Fruit fly (Drosophila melanogaster) whole organism, embryonic: Measurements from ENCODE around the gene opa.

Experiments used
- Adf1 ChIP-seq: fragments of 200-800 bp; sonication (Bioruptor generic); IDR thresholded peaks from 2 replicates; pipeline ENCODE4 v1.3.6; 2022; ENCODE audit warnings: missing biosample characterization, missing genetic modification characterization
- B-H2 ChIP-seq: fragments of 200-800 bp; sonication (Bioruptor generic); optimal IDR thresholded peaks from 2 replicates; lab custom pipeline; 2018; ENCODE audit warnings: missing biosample characterization, mild to moderate bottlenecking, missing genetic modification characterization
- BEAF-32 ChIP-seq: fragments of 200-800 bp; sonication (Bioruptor generic); optimal IDR thresholded peaks from 3 replicates; lab custom pipeline; 2017; ENCODE audit warnings: missing biosample characterization, missing genetic modification characterization, mild to moderate bottlenecking, moderate library complexity, missing genetic modification reagents
- Bdp1 ChIP-seq: fragments of 200-800 bp; sonication (Bioruptor generic); optimal IDR thresholded peaks from 3 replicates; lab custom pipeline; 2016; ENCODE audit warnings: missing biosample characterization, missing genetic modification characterization
- Bteb2 ChIP-seq: fragments of 200-800 bp; sonication (Bioruptor generic); optimal IDR thresholded peaks from 2 replicates; lab custom pipeline; 2016; ENCODE audit warnings: missing biosample characterization, missing genetic modification characterization
- CG10366 ChIP-seq: fragments of 200-800 bp; sonication (Bioruptor generic); IDR thresholded peaks from 2 replicates; pipeline ENCODE4 v1.3.6; 2022; ENCODE audit warnings: missing biosample characterization, missing genetic modification characterization
- CG11085 ChIP-seq: fragments of 200-800 bp; sonication (Bioruptor generic); IDR thresholded peaks from 2 replicates; pipeline ENCODE4 v1.3.6; 2022; ENCODE audit warnings: missing biosample characterization, missing genetic modification characterization
- CG11696 ChIP-seq: fragments of 200-800 bp; sonication (Bioruptor generic); IDR thresholded peaks from 2 replicates; pipeline ENCODE4 v1.3.6; 2022; ENCODE audit warnings: missing biosample characterization, missing genetic modification characterization
- CG1233 ChIP-seq: fragments of 200-800 bp; sonication (Bioruptor generic); optimal IDR thresholded peaks from 4 replicates; lab custom pipeline; 2018; ENCODE audit warnings: missing biosample characterization, mild to moderate bottlenecking, missing genetic modification characterization
- CG15269 ChIP-seq: fragments of 200-800 bp; sonication (Bioruptor generic); optimal IDR thresholded peaks from 2 replicates; lab custom pipeline; 2018; ENCODE audit warnings: missing biosample characterization, mild to moderate bottlenecking, missing genetic modification characterization, moderate library complexity
- CG15601 ChIP-seq: fragments of 200-800 bp; sonication (Bioruptor generic); optimal IDR thresholded peaks from 3 replicates; lab custom pipeline; 2019; ENCODE audit warnings: missing biosample characterization, mild to moderate bottlenecking, missing genetic modification characterization, moderate library complexity
- CG16779 ChIP-seq: fragments of 200-800 bp; sonication (Bioruptor generic); IDR thresholded peaks from 2 replicates; pipeline ENCODE4 v1.3.6; 2022; ENCODE audit warnings: missing biosample characterization, missing genetic modification characterization
- CG17802 ChIP-seq: fragments of 200-800 bp; sonication (Bioruptor generic); optimal IDR thresholded peaks from 2 replicates; lab custom pipeline; 2018; ENCODE audit warnings: missing biosample characterization, mild to moderate bottlenecking, missing genetic modification characterization, moderate library complexity
- CG17829 ChIP-seq: fragments of 200-800 bp; optimal IDR thresholded peaks from 2 replicates; lab custom pipeline; 2019; ENCODE audit warnings: missing biosample characterization, mild to moderate bottlenecking, missing genetic modification characterization, moderate library complexity
- CG2199 ChIP-seq: fragments of 200-800 bp; sonication (Bioruptor generic); IDR thresholded peaks from 3 replicates; pipeline ENCODE4 v1.3.6; 2022; ENCODE audit warnings: missing biosample characterization, missing genetic modification characterization
- CG3407 ChIP-seq: fragments of 200-800 bp; sonication (Bioruptor generic); optimal IDR thresholded peaks from 2 replicates; lab custom pipeline; 2018; ENCODE audit warnings: missing biosample characterization, mild to moderate bottlenecking, missing genetic modification characterization
- CG3726 ChIP-seq: fragments of 200-800 bp; sonication (Bioruptor generic); IDR thresholded peaks from 3 replicates; pipeline ENCODE4, ENCODE4 v1.3.6; 2022; ENCODE audit warnings: missing biosample characterization, missing genetic modification characterization
- CG43689 ChIP-seq: fragments of 200-800 bp; sonication (Bioruptor generic); IDR thresholded peaks from 2 replicates; pipeline ENCODE4 v1.3.6; 2022; ENCODE audit warnings: missing biosample characterization, missing genetic modification characterization
- CG4424 ChIP-seq: fragments of 200-800 bp; sonication (Bioruptor generic); optimal IDR thresholded peaks from 3 replicates; lab custom pipeline; 2016; ENCODE audit warnings: missing biosample characterization, missing genetic modification characterization
- CG5180 ChIP-seq: fragments of 200-800 bp; sonication (Bioruptor generic); optimal IDR thresholded peaks from 3 replicates; lab custom pipeline; 2017; ENCODE audit warnings: missing biosample characterization, missing genetic modification characterization, mild to moderate bottlenecking, moderate library complexity, missing genetic modification reagents
- CG6683 ChIP-seq: fragments of 200-800 bp; sonication (Bioruptor generic); optimal IDR thresholded peaks from 2 replicates; lab custom pipeline; 2017; ENCODE audit warnings: missing biosample characterization, mild to moderate bottlenecking, missing genetic modification characterization, missing genetic modification reagents
- CG6791 ChIP-seq: fragments of 200-800 bp; sonication (Bioruptor generic); IDR thresholded peaks from 3 replicates; pipeline ENCODE4 v1.3.6; 2022; ENCODE audit warnings: missing biosample characterization, missing genetic modification characterization; ENCODE audit not compliant: partially characterized antibody
- CG8924 ChIP-seq: fragments of 200-800 bp; optimal IDR thresholded peaks from 3 replicates; lab custom pipeline; 2019; ENCODE audit warnings: missing biosample characterization, mild to moderate bottlenecking, missing genetic modification characterization, moderate library complexity
- Dfd ChIP-seq, 2 experiments: fragments of >200 bp; optimal IDR thresholded peaks; 2 replicates each; lab custom pipeline; 2017; ENCODE audit warnings: missing biosample characterization in 2 of 2, missing genetic modification characterization in 2 of 2
- H15 ChIP-seq: fragments of 200-800 bp; sonication (Bioruptor generic); IDR thresholded peaks from 3 replicates; pipeline ENCODE4 v1.3.6; 2022; ENCODE audit warnings: missing biosample characterization, missing genetic modification characterization
- MBD-R2 ChIP-seq: fragments of 200-800 bp; sonication (Bioruptor generic); IDR thresholded peaks from 2 replicates; pipeline ENCODE4 v1.3.6; 2022; ENCODE audit warnings: missing biosample characterization, missing genetic modification characterization
- NC2α ChIP-seq: fragments of 200-800 bp; sonication (Bioruptor generic); optimal IDR thresholded peaks from 2 replicates; lab custom pipeline; 2016; ENCODE audit warnings: missing biosample characterization, missing genetic modification characterization
- Nf-YA ChIP-seq: fragments of 200-800 bp; sonication (Bioruptor generic); IDR thresholded peaks from 2 replicates; pipeline ENCODE4 v1.3.6; 2022; ENCODE audit warnings: missing biosample characterization, missing genetic modification characterization
- Ptx1 ChIP-seq: fragments of 200-800 bp; sonication (Bioruptor generic); IDR thresholded peaks from 2 replicates; pipeline ENCODE4 v1.3.6; 2022; ENCODE audit warnings: missing biosample characterization, missing genetic modification characterization
- Trl ChIP-seq, 3 experiments: fragments of >200 bp in 2 of 3; fragments of 200-800 bp in 1 of 3; sonication (Bioruptor generic) in 1 of 3; optimal IDR thresholded peaks; 2 replicates in 1 of 3; 3 replicates in 2 of 3; lab custom pipeline; 2016 to 2017; ENCODE audit warnings: missing biosample characterization in 1 of 3, missing genetic modification characterization in 1 of 3
- YL-1 ChIP-seq: fragments of 200-800 bp; sonication (Bioruptor generic); optimal IDR thresholded peaks from 3 replicates; lab custom pipeline; 2017; ENCODE audit warnings: missing biosample characterization, mild to moderate bottlenecking, missing genetic modification characterization
- ara ChIP-seq: fragments of 200-800 bp; sonication (Bioruptor generic); IDR thresholded peaks from 2 replicates; pipeline ENCODE4 v1.3.6; 2022; ENCODE audit warnings: missing biosample characterization, missing genetic modification characterization
- ase ChIP-seq: fragments of 200-800 bp; sonication (Bioruptor generic); IDR thresholded peaks from 3 replicates; pipeline ENCODE4 v1.3.6; 2022; ENCODE audit warnings: missing biosample characterization, missing genetic modification characterization
- bcd ChIP-seq: fragments of 200-800 bp; sonication (Bioruptor generic); optimal IDR thresholded peaks from 2 replicates; lab custom pipeline; 2017; ENCODE audit warnings: missing biosample characterization, mild to moderate bottlenecking, missing genetic modification characterization
- br ChIP-seq: fragments of >200 bp; optimal IDR thresholded peaks from 2 replicates; lab custom pipeline; 2017
- cas ChIP-seq: fragments of 200-800 bp; sonication (Bioruptor generic); IDR thresholded peaks from 2 replicates; pipeline ENCODE4 v1.3.6; 2022; ENCODE audit warnings: missing biosample characterization, missing genetic modification characterization
- crp ChIP-seq, 2 experiments: fragments of 200-800 bp; sonication (Bioruptor generic); optimal IDR thresholded peaks; 2 replicates in 1 of 2; 3 replicates in 1 of 2; lab custom pipeline; 2017; ENCODE audit warnings: missing biosample characterization in 2 of 2, missing genetic modification characterization in 2 of 2, mild to moderate bottlenecking in 1 of 2, moderate library complexity in 1 of 2
- fd3F ChIP-seq: fragments of 200-800 bp; sonication (Bioruptor generic); optimal IDR thresholded peaks from 2 replicates; lab custom pipeline; 2018; ENCODE audit warnings: missing biosample characterization, mild to moderate bottlenecking, missing genetic modification characterization, moderate library complexity
- h ChIP-seq: fragments of >200 bp; optimal IDR thresholded peaks from 2 replicates; lab custom pipeline; 2017
- hbn ChIP-seq: fragments of 200-800 bp; sonication (Bioruptor generic); IDR thresholded peaks from 2 replicates; pipeline ENCODE4 v1.3.6; 2022; ENCODE audit warnings: missing biosample characterization, missing genetic modification characterization; ENCODE audit not compliant: partially characterized antibody
- hth ChIP-seq: fragments of >200 bp; optimal IDR thresholded peaks from 2 replicates; lab custom pipeline; 2017; ENCODE audit warnings: inconsistent platforms
- lbe ChIP-seq: fragments of 200-800 bp; sonication (Bioruptor generic); optimal IDR thresholded peaks from 2 replicates; lab custom pipeline; 2016; ENCODE audit warnings: missing biosample characterization, mild to moderate bottlenecking, missing genetic modification characterization
- nerfin-2 ChIP-seq: fragments of 200-800 bp; sonication (Bioruptor generic); IDR thresholded peaks from 2 replicates; pipeline ENCODE4 v1.3.6; 2022; ENCODE audit warnings: missing biosample characterization, missing genetic modification characterization; ENCODE audit not compliant: partially characterized antibody
- nmo ChIP-seq: fragments of 200-800 bp; sonication (Bioruptor generic); optimal IDR thresholded peaks from 2 replicates; lab custom pipeline; 2018; ENCODE audit warnings: missing biosample characterization, mild to moderate bottlenecking, missing genetic modification characterization, moderate library complexity
- peb ChIP-seq: fragments of 200-800 bp; sonication (Bioruptor generic); IDR thresholded peaks from 2 replicates; pipeline ENCODE4 v1.3.6; 2022; ENCODE audit warnings: missing biosample characterization, missing genetic modification characterization
- phol ChIP-seq: fragments of 200-800 bp; sonication (Bioruptor generic); optimal IDR thresholded peaks from 3 replicates; lab custom pipeline; 2018; ENCODE audit warnings: missing biosample characterization, mild to moderate bottlenecking, missing genetic modification characterization, moderate library complexity
- pzg ChIP-seq: fragments of 200-800 bp; sonication (Bioruptor generic); optimal IDR thresholded peaks from 3 replicates; lab custom pipeline; 2018; ENCODE audit warnings: missing biosample characterization, mild to moderate bottlenecking, missing genetic modification characterization, moderate library complexity
- tgo ChIP-seq: fragments of 200-800 bp; sonication (Bioruptor generic); IDR thresholded peaks from 3 replicates; pipeline ENCODE4 v1.3.6; 2022; ENCODE audit warnings: missing biosample characterization, missing genetic modification characterization
- trem ChIP-seq: fragments of 200-800 bp; optimal IDR thresholded peaks from 3 replicates; lab custom pipeline; 2019; ENCODE audit warnings: missing biosample characterization, mild to moderate bottlenecking, missing genetic modification characterization, moderate library complexity

opa gene

DNA sequence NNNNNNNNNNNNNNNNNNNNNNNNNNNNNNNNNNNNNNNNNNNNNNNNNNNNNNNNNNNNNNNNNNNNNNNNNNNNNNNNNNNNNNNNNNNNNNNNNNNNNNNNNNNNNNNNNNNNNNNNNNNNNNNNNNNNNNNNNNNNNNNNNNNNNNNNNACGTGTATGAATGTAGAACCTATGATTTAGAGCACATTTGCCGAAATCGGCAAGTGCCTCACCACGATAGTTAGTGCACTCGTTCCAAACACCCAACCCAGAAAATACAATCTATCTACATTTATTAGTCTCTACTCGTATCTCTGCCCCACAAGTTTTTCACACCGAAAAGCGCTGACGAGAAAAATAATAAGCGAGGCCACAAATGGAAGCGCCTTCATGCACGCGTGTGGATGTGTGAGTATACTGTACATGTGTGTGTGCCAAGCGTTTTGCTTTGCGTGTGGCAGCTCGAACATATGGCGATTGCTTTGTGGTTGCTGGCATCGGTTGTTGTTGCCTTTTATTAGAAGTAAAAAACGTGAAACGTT, 48.4 kb upstream of the opa start (continued):
- TF ChIP-seq CG11696 (GFP tag; lab: Robert Waterston, UW) (no peak), bcd (no peak), CG16779 (GFP tag; lab: Robert Waterston, UW) (no peak), CG43689 (GFP tag; lab: Robert Waterston, UW) (no peak), CG15601 (tag; lab: Kevin White, UChicago) (no peak), CG8924 (no peak), Adf1 (no peak), CG11085 (GFP tag; lab: Robert Waterston, UW) (no peak), BEAF-32 (peak; percentile 66), YL-1 (GFP tag; lab: Kevin White, UChicago) (no peak), CG6683 (GFP tag; lab: Kevin White, UChicago) (no peak), MBD-R2 (GFP tag; lab: Robert Waterston, UW) (no peak), Dfd (GFP tag; optimal IDR thresholded peaks at IDR 0.05; lab: Kevin White, UChicago) (no peak), h (lab: Kevin White, UChicago) (no peak), peb (GFP tag; lab: Robert Waterston, UW) (0 out of 2 replicates have a peak, but pooled peaks have one; percentile 5), NC2α (GFP tag; lab: Kevin White, UChicago) (no peak), Trl (optimal IDR thresholded peaks at IDR 0.05; lab: Kevin White, UChicago) (no peak), Trl (GFP tag; optimal IDR thresholded peaks at IDR 0.05; lab: Kevin White, UChicago) (no peak), H15 (GFP tag; lab: Robert Waterston, UW) (no peak), lbe (no peak), B-H2 (GFP tag; lab: Kevin White, UChicago) (peak; percentile 25), ara (GFP tag; lab: Robert Waterston, UW) (no peak), CG1233 (GFP tag; lab: Kevin White, UChicago) (peak; percentile 16), nerfin-2 (peak; percentile 38; the same call in 1 of the 2 replicates), phol (tag; lab: Kevin White, UChicago) (no peak), CG10366 (GFP tag; lab: Robert Waterston, UW) (no peak), hth (lab: Kevin White, UChicago) (no peak), nmo (GFP tag; lab: Kevin White, UChicago) (no peak), Bdp1 (GFP tag; lab: Kevin White, UChicago) (no peak), trem (tag; lab: Kevin White, UChicago) (no peak), Bteb2 (GFP tag; lab: Kevin White, UChicago) (no peak)

DNA sequence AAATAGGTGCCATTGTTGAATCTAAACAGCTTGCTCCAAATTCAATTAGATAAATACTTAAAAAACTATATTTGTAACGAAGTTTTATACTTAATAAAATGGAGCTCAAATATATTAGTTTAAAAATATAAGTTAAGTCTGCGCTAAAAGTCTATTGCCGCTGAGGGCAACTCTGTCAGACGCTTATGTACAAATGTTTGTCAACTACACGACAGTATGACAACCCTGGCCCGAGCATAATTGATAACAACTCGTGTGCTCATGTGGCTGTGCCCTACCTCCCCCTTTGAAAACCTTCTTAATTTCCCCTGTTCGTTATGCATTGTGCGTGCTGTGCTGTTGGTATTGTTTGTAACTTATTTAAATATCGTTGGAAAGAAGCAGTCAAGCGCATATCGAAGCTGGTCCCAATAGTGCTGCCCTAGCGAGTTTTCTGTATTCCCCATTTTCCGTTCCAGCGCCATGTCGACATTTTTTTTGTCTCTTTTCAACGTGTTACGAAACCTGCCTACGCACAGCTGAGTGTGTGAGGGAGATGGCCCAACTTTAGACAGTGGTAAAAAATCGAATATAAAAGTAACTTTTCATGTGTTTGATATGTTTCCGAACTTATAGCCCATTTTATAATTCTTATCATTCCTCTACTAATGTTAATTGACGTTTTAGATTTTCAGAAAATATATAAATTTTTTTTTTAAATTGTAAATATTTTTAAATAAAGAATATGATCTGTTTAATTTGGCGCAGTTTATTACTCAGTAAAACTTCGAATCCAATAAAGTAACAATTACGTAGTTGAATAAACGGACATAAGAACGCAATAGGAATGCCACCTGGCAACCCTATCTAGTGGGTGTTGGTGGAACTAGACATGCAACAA, 47.5 kb upstream of the opa start:
- TF ChIP-seq tgo (GFP tag; lab: Robert Waterston, UW) (peak; percentile 54; the same call in 2 of the 3 replicates), cas (no peak), CG17802 (tag; lab: Kevin White, UChicago) (no peak), CG3407 (GFP tag; lab: Kevin White, UChicago) (peak; percentile 50), CG6791 (GFP tag; lab: Robert Waterston, UW) (peak; percentile 72; the same call in 2 of the 3 replicates), hbn (GFP tag; lab: Robert Waterston, UW) (no peak), Ptx1 (GFP tag; lab: Robert Waterston, UW) (peak; percentile 74), pzg (GFP tag; lab: Kevin White, UChicago) (no peak), CG5180 (peak; percentile 31), CG15269 (peak; percentile 85), Nf-YA (GFP tag; lab: Robert Waterston, UW) (peak; percentile 45; the same call in 1 of the 2 replicates), br (lab: Kevin White, UChicago) (no peak), CG3726 (GFP tag; lab: Robert Waterston, UW) (no peak), CG17829 (peak; percentile 78), crp (GFP tag; optimal IDR thresholded peaks at IDR 0.05; lab: Kevin White, UChicago) (peak in 1 of 2 experiments; percentile 58), CG8924 (peak; percentile 71), fd3F (GFP tag; lab: Kevin White, UChicago) (peak; percentile 57), CG4424 (GFP tag; lab: Kevin White, UChicago) (peak; percentile 63), CG2199 (GFP tag; lab: Robert Waterston, UW) (peak; percentile 91), ase (GFP tag; lab: Robert Waterston, UW) (0 out of 3 replicates have a peak, but pooled peaks have one; percentile 32)
